Worm (Caenorhabditis elegans) whole organism, late embryonic: ENCODE data around the gene srh-219.
A peak's percentile ranks its signal among the peaks of the same experiment; 100 is the strongest.

Experiments
- F13H6.1 ChIP-seq: sonication (generic microtip); optimal IDR thresholded peaks from 2 replicates; lab custom pipeline; 2016; ENCODE audit warnings: missing genetic modification characterization, missing compliant biosample characterization
- K02D7.2 ChIP-seq: sonication (generic microtip); optimal IDR thresholded peaks from 2 replicates; lab custom pipeline; 2017; ENCODE audit warnings: mild to moderate bottlenecking, missing genetic modification characterization, missing compliant biosample characterization
- K09A11.1 ChIP-seq: sonication (generic microtip); optimal IDR thresholded peaks from 2 replicates; lab custom pipeline; 2017; ENCODE audit warnings: antibody characterized with exemption, mild to moderate bottlenecking, missing genetic modification characterization, missing compliant biosample characterization; ENCODE audit not compliant: insufficient read depth
- ceh-19 ChIP-seq: fragments of 200-800 bp; sonication (Bioruptor generic); optimal IDR thresholded peaks from 2 replicates; lab custom pipeline; 2018; ENCODE audit warnings: mild to moderate bottlenecking, missing genetic modification characterization, missing compliant biosample characterization
- ceh-2 ChIP-seq: sonication (generic microtip); optimal IDR thresholded peaks from 2 replicates; lab custom pipeline; 2016; ENCODE audit warnings: missing genotype, missing genetic modification characterization, missing compliant biosample characterization
- ceh-22 ChIP-seq: sonication (generic microtip); optimal IDR thresholded peaks from 2 replicates; lab custom pipeline; 2017; ENCODE audit warnings: missing biosample characterization, missing genetic modification characterization
- ceh-24 ChIP-seq: sonication (generic microtip); optimal IDR thresholded peaks from 2 replicates; lab custom pipeline; 2016; ENCODE audit warnings: mild to moderate bottlenecking, missing genetic modification characterization, missing compliant biosample characterization
- ceh-31 ChIP-seq: sonication (generic microtip); optimal IDR thresholded peaks from 2 replicates; lab custom pipeline; 2016; ENCODE audit warnings: missing genetic modification characterization, missing compliant biosample characterization
- ceh-34 ChIP-seq: sonication (generic microtip); optimal IDR thresholded peaks from 2 replicates; lab custom pipeline; 2016; ENCODE audit warnings: mild to moderate bottlenecking, missing genetic modification characterization, missing compliant biosample characterization
- ceh-45 ChIP-seq: fragments of 200-800 bp; sonication (Bioruptor generic); IDR thresholded peaks from 2 replicates; pipeline ENCODE4 v1.3.6; 2022; ENCODE audit warnings: missing genetic modification reagents, missing genetic modification characterization, missing compliant biosample characterization
- ceh-48 ChIP-seq: sonication (generic microtip); optimal IDR thresholded peaks from 2 replicates; lab custom pipeline; 2016; ENCODE audit warnings: missing genetic modification characterization, inconsistent platforms, missing compliant biosample characterization
- dmd-4 ChIP-seq: sonication (generic microtip); optimal IDR thresholded peaks from 2 replicates; lab custom pipeline; 2016; ENCODE audit warnings: borderline replicate concordance, missing genetic modification characterization, missing compliant biosample characterization
- dve-1 ChIP-seq: sonication (generic microtip); optimal IDR thresholded peaks from 2 replicates; lab custom pipeline; 2017; ENCODE audit warnings: antibody characterized with exemption, mild to moderate bottlenecking, missing genetic modification characterization, missing compliant biosample characterization
- elt-2 ChIP-seq: sonication (generic microtip); optimal IDR thresholded peaks from 2 replicates; lab custom pipeline; 2016; ENCODE audit warnings: missing genetic modification reagents, missing genetic modification characterization, missing compliant biosample characterization
- elt-4 ChIP-seq: sonication (generic microtip); optimal IDR thresholded peaks from 2 replicates; lab custom pipeline; 2016; ENCODE audit warnings: missing genetic modification characterization, missing compliant biosample characterization
- ets-4 ChIP-seq: sonication (generic microtip); optimal IDR thresholded peaks from 2 replicates; lab custom pipeline; 2016; ENCODE audit warnings: missing genetic modification characterization, missing compliant biosample characterization
- eyg-1 ChIP-seq: sonication (generic microtip); optimal IDR thresholded peaks from 2 replicates; lab custom pipeline; 2016; ENCODE audit warnings: missing genotype, missing genetic modification characterization, missing compliant biosample characterization
- fkh-10 ChIP-seq: fragments of 150-350 bp; optimal IDR thresholded peaks from 2 replicates; lab custom pipeline; 2014; ENCODE audit warnings: missing biosample characterization, missing genetic modification reagents, missing genetic modification characterization
- fkh-6 ChIP-seq: sonication (generic microtip); optimal IDR thresholded peaks from 2 replicates; lab custom pipeline; 2016; ENCODE audit warnings: missing genetic modification characterization, missing compliant biosample characterization
- hlh-15 ChIP-seq: sonication (generic microtip); optimal IDR thresholded peaks from 2 replicates; lab custom pipeline; 2016; ENCODE audit warnings: missing genetic modification characterization, missing compliant biosample characterization
- lim-6 ChIP-seq: sonication (generic microtip); optimal IDR thresholded peaks from 2 replicates; lab custom pipeline; 2016; ENCODE audit warnings: missing genetic modification characterization, missing compliant biosample characterization
- madf-2 ChIP-seq: sonication (generic microtip); optimal IDR thresholded peaks from 2 replicates; lab custom pipeline; 2017; ENCODE audit warnings: missing genetic modification characterization, missing compliant biosample characterization
- nhr-232 ChIP-seq: sonication (generic microtip); optimal IDR thresholded peaks from 2 replicates; lab custom pipeline; 2016; ENCODE audit warnings: missing genetic modification characterization, missing compliant biosample characterization
- npax-4 ChIP-seq: sonication (generic microtip); optimal IDR thresholded peaks from 2 replicates; lab custom pipeline; 2016; ENCODE audit warnings: missing genetic modification characterization, missing compliant biosample characterization
- pag-3 ChIP-seq: sonication (generic microtip); optimal IDR thresholded peaks from 2 replicates; lab custom pipeline; 2016; ENCODE audit warnings: missing compliant biosample characterization, missing genetic modification characterization, borderline replicate concordance
- pax-1 ChIP-seq: fragments of 150-350 bp; optimal IDR thresholded peaks from 2 replicates; lab custom pipeline; 2014; ENCODE audit warnings: missing biosample characterization, missing genetic modification characterization
- pha-4 ChIP-seq: fragments of 150-350 bp; optimal IDR thresholded peaks from 2 replicates; lab custom pipeline; 2018; ENCODE audit warnings: missing biosample characterization, missing genetic modification reagents, missing genetic modification characterization
- pros-1 ChIP-seq: fragments of 150-350 bp; optimal IDR thresholded peaks from 2 replicates; lab custom pipeline; 2014; ENCODE audit warnings: missing biosample characterization, missing genetic modification reagents, missing genetic modification characterization
- ref-2 ChIP-seq: sonication (generic microtip); optimal IDR thresholded peaks from 2 replicates; lab custom pipeline; 2016; ENCODE audit warnings: missing genetic modification characterization, missing compliant biosample characterization
- sdc-2 ChIP-seq: sonication (generic microtip); optimal IDR thresholded peaks from 2 replicates; lab custom pipeline; 2016; ENCODE audit warnings: missing genotype, missing genetic modification characterization, missing compliant biosample characterization
- sox-4 ChIP-seq: sonication (generic microtip); optimal IDR thresholded peaks from 2 replicates; lab custom pipeline; 2017; ENCODE audit warnings: mild to moderate bottlenecking, missing genetic modification characterization, inconsistent platforms, missing compliant biosample characterization
- syd-9 ChIP-seq: sonication (generic microtip); optimal IDR thresholded peaks from 2 replicates; lab custom pipeline; 2016; ENCODE audit warnings: mild to moderate bottlenecking, missing genetic modification characterization, moderate library complexity, missing compliant biosample characterization
- tbx-7 ChIP-seq: sonication (generic microtip); optimal IDR thresholded peaks from 2 replicates; lab custom pipeline; 2016; ENCODE audit warnings: missing genotype, missing genetic modification characterization, missing compliant biosample characterization
- ttx-3 ChIP-seq: sonication (generic microtip); optimal IDR thresholded peaks from 2 replicates; lab custom pipeline; 2016; ENCODE audit warnings: missing genetic modification reagents, missing genetic modification characterization, missing compliant biosample characterization
- unc-3 ChIP-seq, 2 experiments: fragments of 200-800 bp in 1 of 2; sonication (Bioruptor generic) in 1 of 2; sonication (generic microtip) in 1 of 2; conservative IDR thresholded peaks in 1 of 2; optimal IDR thresholded peaks in 1 of 2; 2 replicates each; pipeline versions ENCODE4 v1.3.6 to Lab custom; 2016 to 2022; ENCODE audit warnings: missing compliant biosample characterization in 2 of 2, missing genetic modification characterization in 2 of 2, missing genetic modification reagents in 1 of 2
- unc-42 ChIP-seq: sonication (generic microtip); optimal IDR thresholded peaks from 2 replicates; lab custom pipeline; 2016; ENCODE audit warnings: missing genotype, missing genetic modification characterization, missing compliant biosample characterization

Gene srh-219

ce11 chrV:15478597-15478996 lies 16.7 kb upstream of the srh-219 start, which contains the start of gene C06B8.2:
C06B8.2 (minus strand) TSS chrV:15478749.
- no peak for TF ChIP-seq F13H6.1 (tag; lab: Kevin White, UChicago)
- no peak for TF ChIP-seq elt-2 (tag; lab: Kevin White, UChicago)
- no peak for TF ChIP-seq ceh-31
- TF ChIP-seq tbx-7 (tag; lab: Kevin White, UChicago): no peak
- TF ChIP-seq madf-2: no peak
- TF ChIP-seq eyg-1 (tag; lab: Kevin White, UChicago): no peak
- TF ChIP-seq ceh-34 (tag; lab: Kevin White, UChicago): no peak
- TF ChIP-seq lim-6 (tag; lab: Kevin White, UChicago): no peak
- TF ChIP-seq elt-4 (tag; lab: Kevin White, UChicago): no peak
- TF ChIP-seq sdc-2 (tag; lab: Kevin White, UChicago): no peak
- TF ChIP-seq nhr-232 (tag; lab: Kevin White, UChicago): no peak
- TF ChIP-seq npax-4 (tag; lab: Kevin White, UChicago): no peak
- TF ChIP-seq fkh-10 (GFP tag; lab: Kevin White, UChicago): no peak
- TF ChIP-seq K09A11.1 (tag; lab: Kevin White, UChicago): no peak
- TF ChIP-seq unc-42: no peak
- no peak for TF ChIP-seq fkh-6 (tag; lab: Kevin White, UChicago)
- TF ChIP-seq dve-1 (tag; lab: Kevin White, UChicago): no peak
- no peak for TF ChIP-seq ceh-22 (tag; lab: Kevin White, UChicago)

- no peak for TF ChIP-seq dmd-4 (tag; lab: Kevin White, UChicago)
- peak; percentile 46 for TF ChIP-seq elt-2 (tag; lab: Kevin White, UChicago)
Observed at ce11 chrV:15479107-15479506, 16.2 kb upstream of the srh-219 start.

- TF ChIP-seq npax-4 (tag; lab: Kevin White, UChicago) (no peak), pag-3 (no peak), ceh-48 (tag; lab: Kevin White, UChicago) (no peak)
Observed at ce11 chrV:15479825-15480224, 15.4 kb upstream of the srh-219 start.

ce11 chrV:15480505-15481075 lies 14.7 kb upstream of the srh-219 start:
- TF ChIP-seq K02D7.2 (tag; lab: Kevin White, UChicago) (no peak), nhr-232 (tag; lab: Kevin White, UChicago) (no peak), eyg-1 (tag; lab: Kevin White, UChicago) (no peak), dve-1 (tag; lab: Kevin White, UChicago) (no peak), ref-2 (no peak), pha-4 (tag; lab: Kevin White, UChicago) (no peak), ceh-2 (tag; lab: Kevin White, UChicago) (no peak)

- no peak for TF ChIP-seq elt-4 (tag; lab: Kevin White, UChicago)
- TF ChIP-seq ets-4 (tag; lab: Kevin White, UChicago): no peak
- no peak for TF ChIP-seq hlh-15 (tag; lab: Kevin White, UChicago)
- no peak for TF ChIP-seq nhr-232 (tag; lab: Kevin White, UChicago)
- TF ChIP-seq ceh-19: no peak
- no peak for TF ChIP-seq ceh-2 (tag; lab: Kevin White, UChicago)
- no peak for TF ChIP-seq ceh-45 (GFP tag; lab: Robert Waterston, UW)
- TF ChIP-seq pros-1 (tag; lab: Kevin White, UChicago): no peak
- TF ChIP-seq sox-4 (tag; lab: Kevin White, UChicago): no peak
- TF ChIP-seq syd-9: no peak
- no peak for TF ChIP-seq ceh-24 (tag; lab: Kevin White, UChicago)
- TF ChIP-seq pax-1: no peak
- no peak for TF ChIP-seq fkh-10 (GFP tag; lab: Kevin White, UChicago)
- TF ChIP-seq ttx-3 (tag; lab: Kevin White, UChicago): no peak
- TF ChIP-seq unc-3 (GFP tag; conservative IDR thresholded peaks at IDR 0.05; lab: Robert Waterston, UW): no peak
- no peak for TF ChIP-seq unc-3 (tag; optimal IDR thresholded peaks at IDR 0.05; lab: Kevin White, UChicago)
- TF ChIP-seq F13H6.1 (tag; lab: Kevin White, UChicago): no peak
- no peak for TF ChIP-seq ceh-34 (tag; lab: Kevin White, UChicago)
Observed at ce11 chrV:15481374-15481773, 13.9 kb upstream of the srh-219 start, which contains the start of gene nhr-150. nhr-150 (minus strand) TSS chrV:15481465.
